Fruit fly (Drosophila melanogaster) ovary, adult (tissue): Measurements from ENCODE around the gene FucTD.

Experiments used
- CG17801 ChIP-seq: fragments of 200-800 bp; optimal IDR thresholded peaks from 2 replicates; lab custom pipeline; 2019; ENCODE audit warnings: missing biosample characterization, mild to moderate bottlenecking, missing genetic modification characterization, moderate library complexity; ENCODE audit not compliant: partially characterized antibody

FucTD gene

dm6 chr3L:1423371-1423770 is 7.3 kb downstream of the FucTD start, which contains the start of gene CG9173:
CG9173 (minus strand) TSS chr3L:1423471.
- no peak for TF ChIP-seq CG17801 (GFP tag; lab: Kevin White, UChicago)

- no peak for TF ChIP-seq CG17801 (GFP tag; lab: Kevin White, UChicago)
Observed at dm6 chr3L:1424488-1424887, 8.5 kb downstream of the FucTD start.

- TF ChIP-seq CG17801 (GFP tag; lab: Kevin White, UChicago) = no peak
Observed at dm6 chr3L:1431489-1432053, 15.5 kb downstream of the FucTD start.

- TF ChIP-seq CG17801 (GFP tag; lab: Kevin White, UChicago) = no peak
Observed at dm6 chr3L:1437772-1438171, 21.7 kb downstream of the FucTD start, which contains the start of gene SA2. SA2 (minus strand) TSS chr3L:1437872.

dm6 chr3L:1440999-1441398 is 25.0 kb downstream of the FucTD start:
- no peak for TF ChIP-seq CG17801 (GFP tag; lab: Kevin White, UChicago)

- no peak for TF ChIP-seq CG17801 (GFP tag; lab: Kevin White, UChicago)
Observed at dm6 chr3L:1442309-1442708, 26.3 kb downstream of the FucTD start.

dm6 chr3L:1442906-1443305 is 26.9 kb downstream of the FucTD start:
- peak; percentile 1 for TF ChIP-seq CG17801 (GFP tag; lab: Kevin White, UChicago)

dm6 chr3L:1447803-1448517 is 31.9 kb downstream of the FucTD start:
- no peak for TF ChIP-seq CG17801 (GFP tag; lab: Kevin White, UChicago)

dm6 chr3L:1450940-1451339 is 34.9 kb downstream of the FucTD start:
- no peak for TF ChIP-seq CG17801 (GFP tag; lab: Kevin White, UChicago)

dm6 chr3L:1457281-1457680 is 41.2 kb downstream of the FucTD start:
- no peak for TF ChIP-seq CG17801 (GFP tag; lab: Kevin White, UChicago)

dm6 chr3L:1457998-1458728 is 42.1 kb downstream of the FucTD start:
- no peak for TF ChIP-seq CG17801 (GFP tag; lab: Kevin White, UChicago)

dm6 chr3L:1461831-1462230 is 45.8 kb downstream of the FucTD start:
- TF ChIP-seq CG17801 (GFP tag; lab: Kevin White, UChicago) = no peak

- TF ChIP-seq CG17801 (GFP tag; lab: Kevin White, UChicago) = peak; percentile 28
Observed at dm6 chr3L:1463547-1463946, 47.5 kb downstream of the FucTD start, which contains the start of gene rho. rho (plus strand) TSS chr3L:1463811.

- TF ChIP-seq CG17801 (GFP tag; lab: Kevin White, UChicago) = no peak
Observed at dm6 chr3L:1464465-1464864, 48.4 kb downstream of the FucTD start.
